Worm (Caenorhabditis elegans): ENCODE measurements around the gene smi-1.

The smi-1 gene

ce11 chrIII:1878065-1878464, at the start of gene smi-1:
Gene smi-1, plus strand, starts transcription at chrIII:1878365.
- TF ChIP-seq odd-2 (tag; optimal IDR thresholded peaks at IDR 0.05) (no peak), fkh-10 (GFP tag; optimal IDR thresholded peaks at IDR 0.05) (no peak), dmd-4 (tag; optimal IDR thresholded peaks at IDR 0.05; ENCODE audit: borderline replicate concordance) (no peak), fax-1 (tag; optimal IDR thresholded peaks at IDR 0.05) (no peak), ceh-18 (tag; optimal IDR thresholded peaks at IDR 0.05) (no peak)

DNA sequence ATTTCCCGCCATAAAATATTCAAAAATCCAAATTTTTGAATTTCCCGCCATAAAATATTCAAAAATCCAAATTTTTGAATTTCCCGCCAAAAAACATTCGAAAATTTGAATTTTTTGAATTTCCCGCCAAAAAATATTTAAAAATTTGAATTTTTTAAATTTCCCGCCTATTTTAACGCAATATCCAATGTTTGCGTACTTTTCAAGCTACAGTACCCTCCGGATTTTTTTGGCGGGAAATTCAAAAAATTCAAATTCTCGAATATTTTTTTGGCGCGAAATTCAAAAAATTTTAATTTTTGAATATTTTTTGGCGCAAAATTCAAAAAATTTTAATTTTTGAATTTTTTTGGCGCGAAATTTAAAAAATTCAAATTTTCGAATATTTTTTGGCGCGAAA, 47.1 kb upstream of the smi-1 start:
- no peak for TF ChIP-seq ceh-6 (GFP tag; optimal IDR thresholded peaks at IDR 0.05)
- TF ChIP-seq pax-1 (tag; optimal IDR thresholded peaks at IDR 0.05) = no peak
- TF ChIP-seq unc-42 (tag; optimal IDR thresholded peaks at IDR 0.05) = no peak
- TF ChIP-seq gmeb-2 (tag; optimal IDR thresholded peaks at IDR 0.05) = no peak
- no peak for TF ChIP-seq eyg-1 (tag; optimal IDR thresholded peaks at IDR 0.05)
- TF ChIP-seq ahr-1 (tag; optimal IDR thresholded peaks at IDR 0.05) = no peak
- no peak for TF ChIP-seq madf-2 (tag; optimal IDR thresholded peaks at IDR 0.05)
- TF ChIP-seq zip-5 (tag; optimal IDR thresholded peaks at IDR 0.05) = no peak
- no peak for TF ChIP-seq rnt-1 (tag; optimal IDR thresholded peaks at IDR 0.05)
- TF ChIP-seq F13H6.1 (tag; optimal IDR thresholded peaks at IDR 0.05) = no peak
- no peak for TF ChIP-seq Y22D7AL.16 (tag; optimal IDR thresholded peaks at IDR 0.05)
- no peak for TF ChIP-seq nhr-232 (tag; optimal IDR thresholded peaks at IDR 0.05)
- TF ChIP-seq ceh-2 (tag; optimal IDR thresholded peaks at IDR 0.05) = no peak
- TF ChIP-seq odd-2 (tag; optimal IDR thresholded peaks at IDR 0.05) = no peak
- TF ChIP-seq ceh-30 (tag; optimal IDR thresholded peaks at IDR 0.05) = no peak
- TF ChIP-seq ets-4 (tag; optimal IDR thresholded peaks at IDR 0.05) = no peak
- TF ChIP-seq ttx-3 (tag; optimal IDR thresholded peaks at IDR 0.05) = no peak

- TF ChIP-seq ceh-48 (tag; optimal IDR thresholded peaks at IDR 0.05) (no peak), tbx-2 (tag; optimal IDR thresholded peaks at IDR 0.05) (no peak), sox-4 (tag; optimal IDR thresholded peaks at IDR 0.05) (no peak), ref-2 (tag; optimal IDR thresholded peaks at IDR 0.05) (no peak), elt-4 (tag; optimal IDR thresholded peaks at IDR 0.05) (no peak), hlh-8 (tag; optimal IDR thresholded peaks at IDR 0.05) (no peak), hlh-13 (GFP tag; optimal IDR thresholded peaks at IDR 0.05) (no peak), T23F11.4 (GFP tag; optimal IDR thresholded peaks at IDR 0.05) (no peak), ceh-2 (tag; optimal IDR thresholded peaks at IDR 0.05) (no peak), npax-4 (tag; optimal IDR thresholded peaks at IDR 0.05) (no peak), pha-4 (tag; optimal IDR thresholded peaks at IDR 0.05) (no peak), rnt-1 (tag; optimal IDR thresholded peaks at IDR 0.05) (no peak), ama-1 (optimal IDR thresholded peaks at IDR 0.05) (no peak), ceh-6 (GFP tag; optimal IDR thresholded peaks at IDR 0.05) (no peak), C08G9.2 (tag; optimal IDR thresholded peaks at IDR 0.05) (no peak), pax-1 (tag; optimal IDR thresholded peaks at IDR 0.05) (no peak), dve-1 (tag; optimal IDR thresholded peaks at IDR 0.05) (no peak), odd-2 (tag; optimal IDR thresholded peaks at IDR 0.05) (no peak), unc-42 (tag; optimal IDR thresholded peaks at IDR 0.05) (no peak), tbx-7 (tag; optimal IDR thresholded peaks at IDR 0.05) (no peak)
These were observed 45.7 kb upstream of the smi-1 start for ce11 chrIII:1832453-1832852.

- TF ChIP-seq zip-5 (tag; optimal IDR thresholded peaks at IDR 0.05) (no peak), elt-2 (tag; optimal IDR thresholded peaks at IDR 0.05) (no peak), pax-1 (tag; optimal IDR thresholded peaks at IDR 0.05) (no peak), pag-3 (tag; optimal IDR thresholded peaks at IDR 0.05; ENCODE audit: borderline replicate concordance) (no peak), ceh-48 (tag; optimal IDR thresholded peaks at IDR 0.05) (peak; percentile 82), ceh-24 (tag; optimal IDR thresholded peaks at IDR 0.05) (no peak)
These were observed 44.1 kb upstream of the smi-1 start, which contains the start of gene rexd-1 for ce11 chrIII:1833984-1834563. Gene rexd-1, plus strand, starts transcription at chrIII:1834513.

Data from whole organism, late embryonic.